Worm (Caenorhabditis elegans) whole organism, early embryonic: ENCODE measurements around the gene F35A5.1.

ENCODE experiments used
- B0310.2 ChIP-seq: sonication (generic microtip); optimal IDR thresholded peaks from 2 replicates; lab custom pipeline; 2016; ENCODE audit warnings: mild to moderate bottlenecking, missing genetic modification characterization, missing compliant biosample characterization
- F13C5.2 ChIP-seq: sonication (generic microtip); optimal IDR thresholded peaks from 2 replicates; lab custom pipeline; 2017; ENCODE audit warnings: mild to moderate bottlenecking, missing genetic modification characterization, inconsistent platforms, missing compliant biosample characterization
- aly-1 ChIP-seq: sonication (generic microtip); optimal IDR thresholded peaks from 2 replicates; lab custom pipeline; 2016; ENCODE audit warnings: missing genetic modification characterization, missing compliant biosample characterization
- ama-1 ChIP-seq: fragments of 150-350 bp; optimal IDR thresholded peaks from 2 replicates; lab custom pipeline; 2014
- ceh-13 ChIP-seq: fragments of 200-800 bp; sonication (Bioruptor generic); optimal IDR thresholded peaks from 2 replicates; lab custom pipeline; 2018; ENCODE audit warnings: mild to moderate bottlenecking, missing genetic modification characterization, missing compliant biosample characterization
- ceh-36 ChIP-seq: sonication (generic microtip); optimal IDR thresholded peaks from 2 replicates; lab custom pipeline; 2016; ENCODE audit warnings: missing genetic modification characterization, inconsistent platforms, missing compliant biosample characterization
- ets-7 ChIP-seq: sonication (generic microtip); optimal IDR thresholded peaks from 2 replicates; lab custom pipeline; 2016; ENCODE audit warnings: missing genotype, missing genetic modification characterization, missing compliant biosample characterization
- flt-1 ChIP-seq: fragments of 200-800 bp; sonication (Bioruptor generic); IDR thresholded peaks from 2 replicates; pipeline ENCODE4 v1.3.6; 2022; ENCODE audit warnings: missing genetic modification characterization, missing compliant biosample characterization
- hmbx-1 ChIP-seq: sonication (generic microtip); optimal IDR thresholded peaks from 2 replicates; lab custom pipeline; 2016; ENCODE audit warnings: mild to moderate bottlenecking, missing genetic modification characterization, missing compliant biosample characterization
- hmg-4 ChIP-seq: fragments of 200-800 bp; sonication (Bioruptor generic); optimal IDR thresholded peaks from 2 replicates; lab custom pipeline; 2018; ENCODE audit warnings: mild to moderate bottlenecking, missing genetic modification characterization, missing compliant biosample characterization
- hnd-1 ChIP-seq: sonication (generic microtip); optimal IDR thresholded peaks from 2 replicates; lab custom pipeline; 2016; ENCODE audit warnings: missing genetic modification characterization, missing compliant biosample characterization
- pes-1 ChIP-seq: fragments of 200-800 bp; sonication (Bioruptor generic); IDR thresholded peaks from 2 replicates; pipeline ENCODE4 v1.3.6; 2022; ENCODE audit warnings: missing genetic modification reagents, missing genetic modification characterization, missing compliant biosample characterization
- scrt-1 ChIP-seq: fragments of 200-800 bp; sonication (Bioruptor generic); IDR thresholded peaks from 2 replicates; pipeline ENCODE4 v1.3.6; 2022; ENCODE audit warnings: missing genetic modification characterization, missing compliant biosample characterization
- sea-1 ChIP-seq: fragments of 200-800 bp; sonication (Bioruptor generic); conservative IDR thresholded peaks from 2 replicates; pipeline ENCODE4 v1.3.6; 2022; ENCODE audit warnings: missing genetic modification characterization, missing compliant biosample characterization
- tbx-11 ChIP-seq: fragments of 200-800 bp; sonication (Bioruptor generic); IDR thresholded peaks from 2 replicates; pipeline ENCODE4 v1.3.6; 2022; ENCODE audit warnings: missing genetic modification characterization, missing compliant biosample characterization
- tbx-37 ChIP-seq: fragments of 200-800 bp; sonication (Bioruptor generic); conservative IDR thresholded peaks from 2 replicates; pipeline ENCODE4 v1.3.6; 2022; ENCODE audit warnings: missing genetic modification reagents, missing genetic modification characterization, missing compliant biosample characterization
- tra-4 ChIP-seq: sonication (generic microtip); optimal IDR thresholded peaks from 2 replicates; lab custom pipeline; 2017; ENCODE audit warnings: missing genetic modification characterization, missing compliant biosample characterization

F35A5.1 gene

DNA sequence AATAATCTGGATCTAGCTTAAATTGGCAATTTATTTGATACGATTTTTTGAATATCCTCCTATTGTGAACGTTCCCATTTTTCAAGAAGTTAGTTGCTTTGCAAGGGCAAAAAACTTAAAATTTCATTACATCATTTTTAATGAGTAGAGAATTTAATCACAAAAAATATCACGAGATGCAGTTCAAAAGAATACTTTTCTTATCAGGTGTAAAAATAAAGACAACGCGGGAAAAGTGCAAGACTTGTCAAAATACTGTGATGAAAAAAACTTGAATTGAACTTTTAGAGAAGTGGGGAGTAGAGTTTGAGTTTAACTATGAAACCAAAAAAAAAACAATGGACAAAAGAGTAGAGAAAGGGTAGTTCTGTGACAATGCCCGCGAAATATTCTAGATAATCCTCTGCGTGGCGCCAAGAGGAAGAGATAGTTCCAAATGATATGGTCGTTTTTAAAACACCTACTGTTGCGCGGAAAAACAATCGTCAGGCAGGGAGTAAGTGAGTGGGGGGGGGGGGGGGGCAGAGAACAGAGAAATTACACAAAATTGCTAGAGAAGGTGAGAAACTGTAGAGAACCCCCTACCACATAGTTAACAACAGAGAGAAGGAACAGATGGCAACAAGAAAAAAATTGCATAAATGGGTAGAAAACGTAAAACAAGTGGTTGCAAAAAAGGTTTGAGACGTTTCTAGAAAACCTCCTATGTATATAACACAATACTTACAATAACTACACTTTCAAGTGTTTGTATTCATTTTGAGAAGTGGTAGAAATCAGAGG, 17.8 kb downstream of the F35A5.1 start:
- TF ChIP-seq tbx-37, result no peak
- no peak for TF ChIP-seq pes-1 (GFP tag; lab: Robert Waterston, UW)
- no peak for TF ChIP-seq B0310.2
- no peak for TF ChIP-seq scrt-1 (GFP tag; lab: Robert Waterston, UW)
- TF ChIP-seq ets-7, result no peak
- no peak for TF ChIP-seq hnd-1 (tag; lab: Kevin White, UChicago)
- no peak for TF ChIP-seq aly-1 (tag; lab: Kevin White, UChicago)

DNA sequence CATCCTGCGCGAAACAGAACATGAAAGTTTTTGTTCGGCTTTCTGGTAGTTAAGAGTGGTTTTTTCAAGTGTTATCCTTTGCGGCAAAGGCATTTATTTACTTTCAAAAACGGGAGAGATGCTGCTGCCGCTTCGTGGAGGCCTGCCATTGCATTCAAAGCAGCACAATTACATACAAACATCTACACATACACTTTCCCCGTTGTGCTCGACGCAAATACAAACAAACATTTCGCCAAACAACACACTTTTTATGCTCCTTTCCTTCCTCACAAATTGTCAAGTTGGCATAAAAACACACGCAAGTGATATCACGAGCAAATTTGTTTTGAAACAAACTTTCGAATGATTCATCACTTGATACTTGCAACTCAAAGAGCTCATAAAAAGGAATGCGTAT, 18.9 kb downstream of the F35A5.1 start:
- no peak for TF ChIP-seq ceh-13 (GFP tag; lab: Kevin White, UChicago)
- no peak for TF ChIP-seq ceh-36 (tag; lab: Kevin White, UChicago)
- no peak for TF ChIP-seq hnd-1 (tag; lab: Kevin White, UChicago)
- no peak for TF ChIP-seq aly-1 (tag; lab: Kevin White, UChicago)
- no peak for TF ChIP-seq ets-7
- TF ChIP-seq pes-1 (GFP tag; lab: Robert Waterston, UW), result no peak
- TF ChIP-seq ama-1, result no peak
- no peak for TF ChIP-seq hmg-4
- no peak for TF ChIP-seq tbx-11
- TF ChIP-seq flt-1 (GFP tag; lab: Robert Waterston, UW), result no peak
- no peak for TF ChIP-seq hmbx-1 (tag; lab: Kevin White, UChicago)
- no peak for TF ChIP-seq sea-1
- TF ChIP-seq tra-4 (tag; lab: Kevin White, UChicago), result no peak
- no peak for TF ChIP-seq B0310.2
- no peak for TF ChIP-seq tbx-37
- TF ChIP-seq scrt-1 (GFP tag; lab: Robert Waterston, UW), result no peak

DNA sequence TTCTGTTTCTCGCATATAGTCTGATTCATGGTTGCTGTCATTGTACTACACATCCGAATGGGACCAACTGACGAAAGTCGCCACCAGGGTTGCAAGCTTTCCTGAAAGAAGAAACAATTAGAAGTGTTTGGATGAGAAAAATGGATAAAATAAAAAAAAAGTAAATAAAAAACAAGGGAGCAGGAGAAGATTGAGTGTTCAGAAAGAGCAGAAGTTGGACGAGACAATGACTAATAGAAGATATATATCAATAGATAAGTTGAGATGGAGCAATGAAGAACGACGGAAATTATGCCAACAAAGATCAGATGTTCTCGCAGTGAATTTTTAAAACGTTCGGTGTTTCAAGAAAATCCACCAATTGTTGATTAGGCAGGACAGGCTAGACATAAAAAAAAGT, 19.6 kb downstream of the F35A5.1 start, which contains the start of gene fkh-9:
fkh-9 (minus strand) TSS at position 101 of the 400 bp plus-strand sequence.
- TF ChIP-seq hnd-1 (tag; lab: Kevin White, UChicago) (no peak), tra-4 (tag; lab: Kevin White, UChicago) (no peak), hmg-4 (no peak), hmbx-1 (tag; lab: Kevin White, UChicago) (no peak), ets-7 (no peak), ceh-13 (GFP tag; lab: Kevin White, UChicago) (no peak), aly-1 (tag; lab: Kevin White, UChicago) (no peak), ama-1 (no peak), F13C5.2 (tag; lab: Kevin White, UChicago) (no peak), tbx-11 (no peak), pes-1 (GFP tag; lab: Robert Waterston, UW) (no peak)

DNA sequence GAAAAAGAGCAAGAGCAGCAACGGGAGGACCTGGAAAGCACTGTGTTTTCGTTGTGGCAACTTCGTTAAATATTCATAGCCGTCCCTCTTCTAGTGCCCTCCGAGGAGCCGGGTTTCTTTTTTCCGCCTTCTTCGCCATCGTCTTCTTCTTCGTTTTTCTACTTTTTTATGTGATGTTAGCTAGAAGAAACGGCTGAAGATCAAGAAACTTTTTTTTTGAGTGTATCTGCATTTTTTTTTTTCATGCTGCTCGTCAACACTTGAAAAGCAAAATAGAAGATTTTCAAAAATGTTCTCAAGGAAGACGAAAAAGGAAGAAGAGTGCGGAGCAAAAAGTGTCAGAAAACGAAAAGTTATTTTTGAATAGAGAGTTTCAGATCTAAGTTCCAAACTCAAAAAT, 20.0 kb downstream of the F35A5.1 start:
- TF ChIP-seq tra-4 (tag; lab: Kevin White, UChicago) (no peak), sea-1 (no peak), ets-7 (no peak), flt-1 (GFP tag; lab: Robert Waterston, UW) (no peak), aly-1 (tag; lab: Kevin White, UChicago) (no peak), tbx-11 (no peak), ama-1 (no peak), hnd-1 (tag; lab: Kevin White, UChicago) (no peak), F13C5.2 (tag; lab: Kevin White, UChicago) (no peak), tbx-37 (no peak), hmbx-1 (tag; lab: Kevin White, UChicago) (no peak), B0310.2 (no peak), ceh-36 (tag; lab: Kevin White, UChicago) (no peak), pes-1 (GFP tag; lab: Robert Waterston, UW) (no peak), scrt-1 (GFP tag; lab: Robert Waterston, UW) (no peak), hmg-4 (no peak), ceh-13 (GFP tag; lab: Kevin White, UChicago) (no peak)

DNA sequence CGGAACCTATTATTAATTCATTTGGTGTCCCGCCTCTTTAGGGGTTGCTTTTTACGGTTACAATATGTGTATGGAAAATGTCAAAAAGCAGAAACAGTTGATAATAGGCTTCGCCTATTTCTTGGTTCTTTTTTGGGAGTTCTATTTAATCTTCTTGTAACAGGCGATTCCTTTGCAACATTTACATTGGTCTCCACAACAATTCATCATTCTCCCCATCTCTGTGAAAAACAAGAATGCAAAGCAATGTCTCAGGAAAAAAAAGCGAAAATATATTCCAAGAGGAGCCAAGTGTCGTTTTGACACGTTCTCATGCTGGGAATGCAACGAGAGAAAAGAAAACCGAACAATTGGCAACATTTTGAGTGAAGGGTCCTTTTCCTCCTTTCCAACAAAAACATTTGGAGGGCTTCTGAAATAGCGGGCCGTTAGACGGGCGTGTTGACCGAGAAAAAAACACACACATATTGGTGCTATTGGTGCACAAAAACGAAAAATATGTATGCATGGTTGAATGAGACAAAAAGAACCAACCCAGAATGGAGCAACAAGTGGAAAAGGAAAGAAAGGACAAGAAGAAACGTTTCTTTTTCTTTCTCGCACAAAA, 21.4 kb downstream of the F35A5.1 start:
- no peak for TF ChIP-seq tbx-37
- TF ChIP-seq B0310.2, result no peak
- TF ChIP-seq pes-1 (GFP tag; lab: Robert Waterston, UW), result no peak
- no peak for TF ChIP-seq hnd-1 (tag; lab: Kevin White, UChicago)
- no peak for TF ChIP-seq ceh-13 (GFP tag; lab: Kevin White, UChicago)
- no peak for TF ChIP-seq hmbx-1 (tag; lab: Kevin White, UChicago)
- no peak for TF ChIP-seq tbx-11
- no peak for TF ChIP-seq ama-1
- TF ChIP-seq aly-1 (tag; lab: Kevin White, UChicago), result no peak
- no peak for TF ChIP-seq scrt-1 (GFP tag; lab: Robert Waterston, UW)
- TF ChIP-seq tra-4 (tag; lab: Kevin White, UChicago), result no peak
- no peak for TF ChIP-seq flt-1 (GFP tag; lab: Robert Waterston, UW)
- TF ChIP-seq hmg-4, result no peak

DNA sequence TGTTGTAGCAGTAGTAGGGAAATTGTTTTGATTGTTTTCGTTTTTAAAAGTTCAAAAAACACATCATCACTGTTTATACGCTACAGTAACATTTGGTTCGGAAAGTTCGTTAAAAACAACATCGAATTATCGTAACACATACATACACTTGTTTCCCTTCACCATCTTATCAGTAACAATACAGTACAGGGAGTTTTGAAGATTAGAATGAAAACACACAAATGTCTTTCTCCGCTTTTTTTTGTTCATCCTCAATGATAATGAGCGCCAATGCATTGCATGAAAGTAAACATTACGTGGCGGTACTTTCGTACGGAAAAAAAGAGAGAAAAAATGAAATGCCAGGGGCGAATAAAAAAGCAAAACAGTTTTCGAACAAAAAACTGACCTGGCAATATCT, 22.3 kb downstream of the F35A5.1 start:
- no peak for TF ChIP-seq ama-1
- TF ChIP-seq ceh-13 (GFP tag; lab: Kevin White, UChicago), result no peak
- no peak for TF ChIP-seq pes-1 (GFP tag; lab: Robert Waterston, UW)
- no peak for TF ChIP-seq scrt-1 (GFP tag; lab: Robert Waterston, UW)
- TF ChIP-seq hmg-4, result no peak
- TF ChIP-seq hmbx-1 (tag; lab: Kevin White, UChicago), result no peak
- TF ChIP-seq ets-7, result no peak

DNA sequence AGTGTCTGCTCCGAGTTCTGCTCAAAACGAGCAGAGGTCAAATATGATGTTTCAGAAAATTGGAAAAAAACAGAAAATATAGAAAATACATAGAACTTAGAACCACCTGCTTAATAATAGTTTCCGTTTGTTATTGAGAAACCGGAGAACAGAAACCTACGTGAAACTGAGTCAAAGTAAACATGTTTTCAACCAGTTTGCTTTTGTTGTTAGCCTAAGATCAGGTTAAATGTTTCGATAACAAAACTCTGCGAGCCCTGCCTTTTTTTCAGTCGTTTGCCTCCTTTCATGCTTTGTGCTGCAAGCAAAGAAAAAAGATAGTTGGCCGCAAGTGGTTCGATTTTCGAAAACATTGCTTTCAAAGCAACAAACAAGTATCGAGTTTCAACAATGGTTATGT, 23.6 kb downstream of the F35A5.1 start:
- no peak for TF ChIP-seq sea-1
- TF ChIP-seq pes-1 (GFP tag; lab: Robert Waterston, UW), result no peak
- no peak for TF ChIP-seq hnd-1 (tag; lab: Kevin White, UChicago)
- TF ChIP-seq tbx-11, result no peak
- TF ChIP-seq hmbx-1 (tag; lab: Kevin White, UChicago), result no peak
